Fruit fly (Drosophila melanogaster) whole organism, embryonic: ENCODE measurements around the gene Eip93F.
A peak's percentile ranks its signal among the peaks of the same experiment; 100 is the strongest.

Experiments
- Antp ChIP-seq: fragments of 200-800 bp; sonication (Bioruptor generic); optimal IDR thresholded peaks from 3 replicates; lab custom pipeline; 2016; ENCODE audit warnings: missing biosample characterization, missing genetic modification characterization
- CG10209 ChIP-seq: fragments of 200-800 bp; sonication (Bioruptor generic); optimal IDR thresholded peaks from 3 replicates; lab custom pipeline; 2017; ENCODE audit warnings: missing biosample characterization, mild to moderate bottlenecking, missing genetic modification characterization, missing genetic modification reagents
- CG11247 ChIP-seq: fragments of 200-800 bp; sonication (Bioruptor generic); IDR thresholded peaks from 2 replicates; pipeline ENCODE4 v1.3.6; 2022; ENCODE audit warnings: missing biosample characterization, missing genetic modification characterization
- CG11695 ChIP-seq: fragments of 200-800 bp; sonication (Bioruptor generic); IDR thresholded peaks from 3 replicates; pipeline ENCODE4 v1.3.6; 2022; ENCODE audit warnings: missing biosample characterization, missing genetic modification characterization
- CG12942 ChIP-seq: fragments of 200-800 bp; sonication (Bioruptor generic); optimal IDR thresholded peaks from 3 replicates; lab custom pipeline; 2016; ENCODE audit warnings: missing biosample characterization, missing genetic modification characterization
- CG15696 ChIP-seq: fragments of 200-800 bp; sonication (Bioruptor generic); optimal IDR thresholded peaks from 2 replicates; lab custom pipeline; 2019; ENCODE audit warnings: missing biosample characterization, mild to moderate bottlenecking, missing genetic modification characterization, moderate library complexity
- CG17328 ChIP-seq: fragments of 200-800 bp; sonication (Bioruptor generic); IDR thresholded peaks from 2 replicates; pipeline ENCODE4 v1.3.6; 2022; ENCODE audit warnings: missing biosample characterization, missing genetic modification characterization
- CG2129 ChIP-seq: fragments of 200-800 bp; sonication (Bioruptor generic); IDR thresholded peaks from 2 replicates; pipeline ENCODE4 v1.3.6; 2022; ENCODE audit warnings: missing biosample characterization, missing genetic modification characterization; ENCODE audit not compliant: partially characterized antibody
- CG32772 ChIP-seq: fragments of 200-800 bp; sonication (Bioruptor generic); IDR thresholded peaks from 2 replicates; pipeline ENCODE4 v1.3.6; 2022; ENCODE audit warnings: missing biosample characterization, missing genetic modification characterization
- CG34224 ChIP-seq: fragments of 200-800 bp; sonication (Bioruptor generic); IDR thresholded peaks from 3 replicates; pipeline ENCODE4 v1.3.6; 2022; ENCODE audit warnings: missing biosample characterization, missing genetic modification characterization; ENCODE audit not compliant: partially characterized antibody
- CG4282 ChIP-seq: fragments of 200-800 bp; sonication (Bioruptor generic); optimal IDR thresholded peaks from 2 replicates; lab custom pipeline; 2016; ENCODE audit warnings: missing biosample characterization, missing genetic modification characterization
- CG4424 ChIP-seq: fragments of 200-800 bp; sonication (Bioruptor generic); optimal IDR thresholded peaks from 3 replicates; lab custom pipeline; 2016; ENCODE audit warnings: missing biosample characterization, missing genetic modification characterization
- CG6254 ChIP-seq: fragments of 200-800 bp; sonication (Bioruptor generic); optimal IDR thresholded peaks from 3 replicates; lab custom pipeline; 2017; ENCODE audit warnings: mild to moderate bottlenecking, missing biosample characterization, missing genetic modification reagents, missing genetic modification characterization
- CG8359 ChIP-seq: fragments of 200-800 bp; sonication (Bioruptor generic); optimal IDR thresholded peaks from 2 replicates; lab custom pipeline; 2017; ENCODE audit warnings: missing biosample characterization, mild to moderate bottlenecking, missing genetic modification characterization, borderline replicate concordance
- D ChIP-seq, 2 experiments: fragments of 200-800 bp in 1 of 2; fragments of >200 bp in 1 of 2; sonication (Bioruptor generic) in 1 of 2; optimal IDR thresholded peaks; 2 replicates in 1 of 2; 3 replicates in 1 of 2; lab custom pipeline; 2017; ENCODE audit warnings: mild to moderate bottlenecking in 1 of 2, missing biosample characterization in 1 of 2, missing genetic modification characterization in 1 of 2, missing genetic modification reagents in 1 of 2
- Dip3 ChIP-seq: fragments of 200-800 bp; sonication (Bioruptor generic); optimal IDR thresholded peaks from 3 replicates; lab custom pipeline; 2016; ENCODE audit warnings: missing biosample characterization, missing genetic modification characterization
- Drgx ChIP-seq: fragments of 200-800 bp; sonication (Bioruptor generic); IDR thresholded peaks from 2 replicates; pipeline ENCODE4 v1.3.6; 2022; ENCODE audit warnings: missing biosample characterization, missing genetic modification characterization
- Ets65A ChIP-seq: fragments of 200-800 bp; sonication (Bioruptor generic); peaks from one replicate; lab custom pipeline; 2016; ENCODE audit warnings: missing biosample characterization, missing genetic modification characterization
- Fer2 ChIP-seq: fragments of 200-800 bp; sonication (Bioruptor generic); optimal IDR thresholded peaks from 2 replicates; lab custom pipeline; 2018; ENCODE audit warnings: missing biosample characterization, mild to moderate bottlenecking, missing genetic modification characterization, moderate library complexity
- Hey ChIP-seq: fragments of 200-800 bp; sonication (Bioruptor generic); optimal IDR thresholded peaks from 3 replicates; lab custom pipeline; 2018; ENCODE audit warnings: missing biosample characterization, mild to moderate bottlenecking, missing genetic modification characterization
- HmgZ ChIP-seq: fragments of 200-800 bp; sonication (Bioruptor generic); optimal IDR thresholded peaks from 2 replicates; lab custom pipeline; 2018; ENCODE audit warnings: missing biosample characterization, mild to moderate bottlenecking, missing genetic modification characterization
- Neu2 ChIP-seq: fragments of 200-800 bp; sonication (Bioruptor generic); optimal IDR thresholded peaks from 3 replicates; lab custom pipeline; 2016; ENCODE audit warnings: missing biosample characterization, missing genetic modification characterization, borderline replicate concordance
- Rx ChIP-seq: fragments of 200-800 bp; sonication (Bioruptor generic); IDR thresholded peaks from 2 replicates; pipeline ENCODE4 v1.3.6; 2022; ENCODE audit warnings: missing biosample characterization, missing genetic modification characterization
- bcd ChIP-seq: fragments of 200-800 bp; sonication (Bioruptor generic); optimal IDR thresholded peaks from 2 replicates; lab custom pipeline; 2017; ENCODE audit warnings: missing biosample characterization, mild to moderate bottlenecking, missing genetic modification characterization
- bigmax ChIP-seq: fragments of 200-800 bp; sonication (Bioruptor generic); optimal IDR thresholded peaks from 2 replicates; lab custom pipeline; 2018; ENCODE audit warnings: missing biosample characterization, mild to moderate bottlenecking, missing genetic modification characterization
- chif ChIP-seq, 2 experiments: fragments of 200-800 bp; sonication (Bioruptor generic); optimal IDR thresholded peaks; 3 replicates each; lab custom pipeline; 2016; ENCODE audit warnings: missing biosample characterization in 2 of 2, missing genetic modification characterization in 2 of 2
- da ChIP-seq: fragments of 200-800 bp; sonication (Bioruptor generic); optimal IDR thresholded peaks from 2 replicates; lab custom pipeline; 2016; ENCODE audit warnings: missing biosample characterization, missing genetic modification characterization
- dysf ChIP-seq: fragments of 200-800 bp; sonication (Bioruptor generic); IDR thresholded peaks from 3 replicates; pipeline ENCODE4 v1.3.6; 2022; ENCODE audit warnings: missing biosample characterization, missing genetic modification characterization
- gcm ChIP-seq: fragments of 200-800 bp; sonication (Bioruptor generic); optimal IDR thresholded peaks from 2 replicates; lab custom pipeline; 2019; ENCODE audit warnings: missing biosample characterization, mild to moderate bottlenecking, missing genetic modification characterization, moderate library complexity
- gro ChIP-seq: fragments of 200-800 bp; sonication (Bioruptor generic); optimal IDR thresholded peaks from 2 replicates; lab custom pipeline; 2016; ENCODE audit warnings: missing biosample characterization, missing genetic modification characterization
- jigr1 ChIP-seq: fragments of 200-800 bp; sonication (Bioruptor generic); IDR thresholded peaks from 3 replicates; pipeline ENCODE4 v1.3.6; 2022; ENCODE audit warnings: missing biosample characterization, missing genetic modification characterization
- lab ChIP-seq: fragments of 200-800 bp; sonication (Bioruptor generic); optimal IDR thresholded peaks from 3 replicates; lab custom pipeline; 2017; ENCODE audit warnings: missing biosample characterization, missing genetic modification characterization, mild to moderate bottlenecking, moderate library complexity, missing genetic modification reagents
- lilli ChIP-seq: fragments of 200-800 bp; sonication (Bioruptor generic); optimal IDR thresholded peaks from 3 replicates; lab custom pipeline; 2016; ENCODE audit warnings: missing biosample characterization, missing genetic modification characterization
- sens ChIP-seq: fragments of 200-800 bp; sonication (Bioruptor generic); peaks from one replicate; lab custom pipeline; 2016; ENCODE audit warnings: missing biosample characterization, missing genetic modification characterization
- unc-4 ChIP-seq: fragments of 200-800 bp; sonication (Bioruptor generic); IDR thresholded peaks from 2 replicates; pipeline ENCODE4 v1.3.6; 2022; ENCODE audit warnings: missing biosample characterization, missing genetic modification characterization; ENCODE audit not compliant: partially characterized antibody
- vfl ChIP-seq: fragments of 200-800 bp; sonication (Bioruptor generic); optimal IDR thresholded peaks from 2 replicates; lab custom pipeline; 2016; ENCODE audit warnings: missing biosample characterization, missing genetic modification characterization
- wor ChIP-seq: fragments of 200-800 bp; sonication (Bioruptor generic); IDR thresholded peaks from 2 replicates; pipeline ENCODE4 v1.3.6; 2022; ENCODE audit warnings: missing biosample characterization, missing genetic modification characterization

Eip93F gene

DNA sequence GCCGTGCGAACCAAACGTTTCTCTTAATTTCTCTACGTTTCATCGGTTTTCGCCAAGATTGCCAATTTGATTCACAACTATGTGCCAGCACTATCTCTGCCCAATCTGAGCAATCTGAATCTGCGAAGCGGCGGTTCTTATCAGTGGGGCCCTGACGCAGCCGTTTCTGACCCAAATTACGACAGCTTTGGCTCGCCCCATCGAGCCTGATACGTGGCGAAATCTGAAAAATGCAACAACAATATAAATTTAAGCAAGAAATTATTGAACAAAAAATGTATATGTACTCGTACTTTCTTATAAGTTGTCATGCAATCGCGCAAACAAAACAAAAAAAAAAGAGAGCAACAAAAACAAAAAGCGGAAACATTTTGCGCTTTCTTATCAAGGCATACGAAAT is 28.0 kb downstream of the Eip93F start:
- TF ChIP-seq CG10209 (GFP tag; lab: Kevin White, UChicago) (no peak), CG2129 (no peak), chif (GFP tag; optimal IDR thresholded peaks at IDR 0.05; lab: Kevin White, UChicago) (no peak), unc-4 (GFP tag; lab: Robert Waterston, UW) (no peak), CG34224 (GFP tag; lab: Robert Waterston, UW) (no peak), HmgZ (no peak), Neu2 (no peak), lilli (no peak), bcd (GFP tag; lab: Kevin White, UChicago) (no peak), Dip3 (GFP tag; lab: Kevin White, UChicago) (no peak), da (GFP tag; lab: Kevin White, UChicago) (no peak), wor (GFP tag; lab: Robert Waterston, UW) (no peak)

DNA sequence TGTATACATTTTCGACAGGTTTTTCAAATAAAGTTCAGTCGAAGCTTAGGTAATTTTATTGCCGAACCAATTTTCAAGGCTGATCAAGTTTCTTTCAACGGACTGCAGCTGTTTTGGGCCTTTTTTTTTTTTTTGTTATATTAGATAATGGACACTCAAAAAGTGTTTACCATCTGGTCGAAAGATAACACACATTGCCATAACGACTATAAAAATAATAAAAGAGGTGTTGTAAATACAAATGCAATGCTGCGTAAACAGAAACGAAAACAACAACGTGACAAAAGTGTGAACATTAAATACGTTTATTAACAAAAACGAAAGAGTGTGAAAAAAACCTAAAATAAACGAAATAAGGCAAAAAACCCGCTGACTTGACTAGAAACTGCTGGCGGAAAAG is 28.9 kb downstream of the Eip93F start:
- TF ChIP-seq CG4424 (no peak), Ets65A (GFP tag; lab: Kevin White, UChicago) (peak; percentile 49), D (optimal IDR thresholded peaks at IDR 0.05; lab: Kevin White, UChicago) (no peak), D (GFP tag; optimal IDR thresholded peaks at IDR 0.05; lab: Kevin White, UChicago) (no peak)

DNA sequence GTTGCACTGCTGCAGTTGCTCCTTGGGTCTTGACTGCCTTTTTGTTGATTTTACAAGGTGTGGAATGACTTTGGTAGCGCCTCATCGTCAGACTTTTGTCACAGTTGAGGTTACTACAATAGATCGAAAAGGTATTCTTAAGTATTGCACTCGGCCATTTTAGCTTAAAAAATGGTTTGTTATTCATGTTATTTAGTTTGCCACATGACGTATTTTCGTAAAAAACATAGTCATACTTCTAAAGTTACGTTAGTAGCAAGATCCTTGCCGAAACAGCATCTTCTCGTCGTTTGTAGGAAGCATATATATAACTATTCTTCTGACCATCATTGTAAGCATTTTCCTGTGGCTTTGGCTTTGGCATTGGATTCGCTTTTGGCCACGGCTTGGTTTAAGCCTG is 30.5 kb downstream of the Eip93F start:
- TF ChIP-seq CG8359 (GFP tag; lab: Kevin White, UChicago) (no peak), gcm (GFP tag; lab: Kevin White, UChicago) (no peak), Antp (GFP tag; lab: Kevin White, UChicago) (no peak), lab (GFP tag; lab: Kevin White, UChicago) (no peak), bigmax (GFP tag; lab: Kevin White, UChicago) (no peak), CG32772 (no peak), gro (GFP tag; lab: Kevin White, UChicago) (no peak), Drgx (no peak), CG12942 (GFP tag; lab: Kevin White, UChicago) (no peak), CG15696 (tag; lab: Kevin White, UChicago) (no peak), CG4282 (GFP tag; lab: Kevin White, UChicago) (no peak), CG6254 (no peak), CG17328 (GFP tag; lab: Robert Waterston, UW) (no peak), Fer2 (tag; lab: Kevin White, UChicago) (no peak), jigr1 (GFP tag; lab: Robert Waterston, UW) (no peak), CG11247 (no peak)

DNA sequence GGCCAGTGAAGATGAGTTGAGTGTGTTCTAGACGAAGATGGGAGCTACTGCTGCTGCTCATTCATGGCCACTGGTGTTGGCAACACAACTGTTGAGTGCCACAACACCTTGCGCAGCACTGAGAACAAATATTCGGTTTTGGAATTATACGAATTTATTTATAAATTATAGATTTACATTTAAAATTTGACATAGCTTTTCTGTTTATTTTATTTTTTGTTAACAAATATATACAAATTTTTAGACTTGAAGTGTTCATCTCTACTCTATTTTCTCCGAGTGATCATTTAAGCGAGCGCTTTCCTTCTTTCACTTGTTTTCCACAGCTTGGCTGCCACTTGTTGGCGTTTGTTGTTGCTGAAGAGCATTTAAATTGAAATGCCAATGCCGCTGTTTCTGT is 38.6 kb downstream of the Eip93F start:
- TF ChIP-seq dysf (GFP tag; lab: Robert Waterston, UW) (no peak), CG11695 (no peak), sens (GFP tag; lab: Kevin White, UChicago) (peak; percentile 16), Rx (GFP tag; lab: Robert Waterston, UW) (no peak), vfl (no peak), Drgx (peak; percentile 25; the same call in 1 of the 2 replicates), Hey (tag; lab: Kevin White, UChicago) (no peak)
